Worm (Caenorhabditis elegans): ENCODE results near the gene tsp-21.

The tsp-21 gene

ce11 chrX:9965275-9965674 lies 33.1 kb downstream of the tsp-21 start, which contains the start of gene pssy-1:
Gene pssy-1 (plus strand): TSS chrX:9965592.
- no peak for TF ChIP-seq ceh-79 (tag; optimal IDR thresholded peaks at IDR 0.05)
- no peak for TF ChIP-seq let-526 (GFP tag; IDR thresholded peaks at IDR 0.05)
- TF ChIP-seq hrde-1 (tag; optimal IDR thresholded peaks at IDR 0.05; ENCODE audit: borderline replicate concordance): no peak
- no peak for TF ChIP-seq bed-1 (GFP tag; IDR thresholded peaks at IDR 0.05)
- no peak for TF ChIP-seq Y67H2A.10 (GFP tag; conservative IDR thresholded peaks at IDR 0.05)
- TF ChIP-seq hmg-20 (GFP tag; IDR thresholded peaks at IDR 0.05): no peak
- no peak for TF ChIP-seq xnd-1 (tag; optimal IDR thresholded peaks at IDR 0.05)
- no peak for TF ChIP-seq F37B4.10 (GFP tag; IDR thresholded peaks at IDR 0.05)
- no peak for TF ChIP-seq zfh-2 (GFP tag; conservative IDR thresholded peaks at IDR 0.05)
- TF ChIP-seq lsy-27 (tag; optimal IDR thresholded peaks at IDR 0.05; ENCODE audit: borderline replicate concordance, insufficient read depth): no peak

ce11 chrX:9976206-9976605 lies 44.0 kb downstream of the tsp-21 start, which contains the start of gene mgl-1:
Gene mgl-1 (minus strand): TSS chrX:9976306.
- TF ChIP-seq ceh-100 (GFP tag; IDR thresholded peaks at IDR 0.05) (no peak), tbx-9 (tag; optimal IDR thresholded peaks at IDR 0.05; ENCODE audit: borderline replicate concordance) (no peak), nhr-80 (tag; optimal IDR thresholded peaks at IDR 0.05) (no peak), T07F8.4 (tag; optimal IDR thresholded peaks at IDR 0.05) (no peak), ztf-28 (GFP tag; IDR thresholded peaks at IDR 0.05) (no peak), snpc-4 (GFP tag; optimal IDR thresholded peaks at IDR 0.05) (no peak), snpc-4 (tag; optimal IDR thresholded peaks at IDR 0.05) (no peak), Y95B8A.8 (GFP tag; IDR thresholded peaks at IDR 0.05) (no peak), unc-62 (GFP tag; optimal IDR thresholded peaks at IDR 0.05) (no peak), hrde-1 (tag; optimal IDR thresholded peaks at IDR 0.05; ENCODE audit: borderline replicate concordance) (no peak), xnd-1 (tag; optimal IDR thresholded peaks at IDR 0.05) (no peak), B0336.3 (GFP tag; IDR thresholded peaks at IDR 0.05) (no peak), lin-35 (GFP tag; optimal IDR thresholded peaks at IDR 0.05) (no peak), efl-1 (GFP tag; optimal IDR thresholded peaks at IDR 0.05) (no peak)

DNA sequence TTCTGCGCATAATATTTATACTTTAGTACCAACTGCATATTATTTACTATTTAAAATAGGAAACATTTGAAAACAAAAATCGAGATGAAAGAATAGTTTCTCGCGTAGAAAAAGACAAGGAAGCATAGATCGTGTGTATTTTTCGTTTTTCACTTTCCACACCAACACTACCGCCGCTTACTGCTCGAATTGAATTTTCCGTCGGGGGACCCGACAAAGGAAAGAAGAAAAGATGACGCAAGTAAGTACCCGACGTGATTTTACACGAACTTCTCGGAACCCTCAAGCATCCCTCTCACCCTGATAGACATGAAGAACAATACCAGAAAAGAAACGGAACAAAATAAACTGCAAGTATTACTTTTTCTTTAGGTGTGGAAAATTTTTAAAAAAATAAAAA lies 49.1 kb downstream of the tsp-21 start:
- no peak for TF ChIP-seq hlh-26 (GFP tag; conservative IDR thresholded peaks at IDR 0.05)
- no peak for TF ChIP-seq mel-28 (tag; optimal IDR thresholded peaks at IDR 0.05; ENCODE audit: borderline replicate concordance)
- no peak for TF ChIP-seq sdz-38 (tag; optimal IDR thresholded peaks at IDR 0.05)
- no peak for TF ChIP-seq F57A8.1 (GFP tag; optimal IDR thresholded peaks at IDR 0.05)
- TF ChIP-seq madf-8 (GFP tag; conservative IDR thresholded peaks at IDR 0.05): no peak
- no peak for TF ChIP-seq attf-6 (GFP tag; IDR thresholded peaks at IDR 0.05)
- no peak for TF ChIP-seq B0035.1 (tag; optimal IDR thresholded peaks at IDR 0.05)
- TF ChIP-seq Y53F4B.3 (GFP tag; IDR thresholded peaks at IDR 0.05): no peak
- TF ChIP-seq xnd-1 (tag; optimal IDR thresholded peaks at IDR 0.05): no peak
- TF ChIP-seq ccch-3 (GFP tag; optimal IDR thresholded peaks at IDR 0.05): no peak
- no peak for TF ChIP-seq F23B12.7 (tag; optimal IDR thresholded peaks at IDR 0.05; ENCODE audit: insufficient read depth)
- no peak for TF ChIP-seq nfya-1 (tag; optimal IDR thresholded peaks at IDR 0.05; ENCODE audit: borderline replicate concordance, insufficient read depth)
- TF ChIP-seq rec-8 (tag; optimal IDR thresholded peaks at IDR 0.05): no peak
- no peak for TF ChIP-seq ceh-27 (GFP tag; optimal IDR thresholded peaks at IDR 0.05)
- no peak for TF ChIP-seq rpc-1 (optimal IDR thresholded peaks at IDR 0.05)
- no peak for TF ChIP-seq rpc-1 (tag; optimal IDR thresholded peaks at IDR 0.05)
- TF ChIP-seq Y56A3A.18 (GFP tag; IDR thresholded peaks at IDR 0.05): no peak
- TF ChIP-seq lir-1 (GFP tag; conservative IDR thresholded peaks at IDR 0.05): no peak
- no peak for TF ChIP-seq mes-4 (tag; optimal IDR thresholded peaks at IDR 0.05)
- TF ChIP-seq snpc-1.1 (tag; optimal IDR thresholded peaks at IDR 0.05; ENCODE audit: insufficient read depth): no peak

All from whole organism, young adult.